Fruit fly (Drosophila melanogaster) whole organism, wandering third instar larva: ENCODE data around the gene CG13917.

Experiments
- CrebA ChIP-seq: fragments of 200-800 bp; sonication (Bioruptor generic); optimal IDR thresholded peaks from 2 replicates; lab custom pipeline; 2016; ENCODE audit warnings: missing biosample characterization, mild to moderate bottlenecking, missing genetic modification characterization, borderline replicate concordance
- Dfd ChIP-seq: fragments of >200 bp; optimal IDR thresholded peaks from 2 replicates; lab custom pipeline; 2017; ENCODE audit warnings: missing biosample characterization, missing genetic modification characterization
- Hr78 ChIP-seq: fragments of >200 bp; optimal IDR thresholded peaks from 2 replicates; lab custom pipeline; 2017; ENCODE audit warnings: missing biosample characterization, missing genetic modification characterization
- OdsH ChIP-seq: fragments of 200-800 bp; sonication (Bioruptor generic); optimal IDR thresholded peaks from 2 replicates; lab custom pipeline; 2016; ENCODE audit warnings: missing biosample characterization, mild to moderate bottlenecking, missing genetic modification characterization
- tai ChIP-seq: sonication (Bioruptor generic); optimal IDR thresholded peaks from 2 replicates; lab custom pipeline; 2016; ENCODE audit warnings: missing biosample characterization, missing genetic modification characterization

- TF ChIP-seq Hr78 (GFP tag; lab: Kevin White, UChicago): no peak
- no peak for TF ChIP-seq OdsH (GFP tag; lab: Kevin White, UChicago)
- TF ChIP-seq tai (GFP tag; lab: Kevin White, UChicago): no peak
- TF ChIP-seq CrebA (GFP tag; lab: Kevin White, UChicago): no peak
- TF ChIP-seq Dfd: no peak
Observed at dm6 chr3L:1580194-1580593, 3.7 kb downstream of the CG13917 start.
